Worm (Caenorhabditis elegans) whole organism, young adult: ENCODE data around the gene ZK673.11.

Experiments used
- aptf-3 ChIP-seq: fragments of 200-800 bp; sonication (Bioruptor generic); IDR thresholded peaks from 2 replicates; pipeline ENCODE4 v1.3.6; 2022; ENCODE audit warnings: missing genetic modification characterization, missing compliant biosample characterization
- cebp-1 ChIP-seq, 2 experiments: fragments of 200-800 bp in 1 of 2; sonication (Bioruptor generic) in 1 of 2; sonication (generic microtip) in 1 of 2; IDR thresholded peaks in 1 of 2; optimal IDR thresholded peaks in 1 of 2; 2 replicates each; pipeline versions ENCODE4 v1.3.6 to Lab custom; 2017 to 2022; ENCODE audit warnings: missing compliant biosample characterization in 2 of 2, missing genetic modification characterization in 2 of 2, mild to moderate bottlenecking in 1 of 2, missing genetic modification reagents in 1 of 2, moderate library complexity in 1 of 2

ZK673.11 gene

DNA sequence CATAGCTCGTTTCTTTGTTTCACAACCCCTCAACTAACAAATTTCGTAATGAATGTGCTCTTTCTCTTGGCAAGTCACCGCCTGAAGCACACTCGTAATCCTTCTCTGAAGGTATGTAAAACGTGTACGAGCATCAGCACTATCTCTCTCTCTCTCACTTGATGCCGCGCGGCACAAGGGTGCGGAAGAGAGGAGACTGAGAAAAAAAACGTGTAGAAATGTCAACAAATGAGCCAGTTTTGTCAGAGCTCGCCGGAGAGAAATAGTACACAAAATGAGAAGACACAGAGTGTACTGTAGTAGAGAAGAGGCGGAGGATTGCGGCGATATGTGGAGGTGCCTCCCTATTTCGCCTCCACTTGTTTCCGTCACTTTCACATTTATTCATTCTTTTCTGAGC lies 53.2 kb downstream of the ZK673.11 start, which contains the start of gene F59B10.3:
Gene F59B10.3 (plus strand): TSS at position 301 of the 400 bp plus-strand sequence.
- TF ChIP-seq cebp-1 (GFP tag; IDR thresholded peaks at IDR 0.05; lab: Robert Waterston, UW) (no peak), cebp-1 (tag; optimal IDR thresholded peaks at IDR 0.05; lab: Kevin White, UChicago) (peak; percentile 1), aptf-3 (GFP tag; lab: Robert Waterston, UW) (no peak)
